Fruit fly (Drosophila melanogaster) whole organism, pupa: Measurements from ENCODE around the gene PolA1.

Experiments used
- CG10348 ChIP-seq: fragments of 200-800 bp; sonication (Bioruptor generic); IDR thresholded peaks from 2 replicates; pipeline ENCODE4 v1.3.6; 2022; ENCODE audit warnings: missing biosample characterization, missing genetic modification characterization
- CG12605 ChIP-seq: fragments of 200-800 bp; sonication (Bioruptor generic); IDR thresholded peaks from 2 replicates; pipeline ENCODE4 v1.3.6; 2022; ENCODE audit warnings: missing biosample characterization, missing genetic modification characterization
- CG13204 ChIP-seq: fragments of 200-800 bp; sonication (Bioruptor generic); optimal IDR thresholded peaks from 2 replicates; lab custom pipeline; 2018; ENCODE audit warnings: missing biosample characterization, mild to moderate bottlenecking, missing genetic modification characterization, moderate library complexity
- CG14655 ChIP-seq: fragments of 200-800 bp; sonication (Bioruptor generic); optimal IDR thresholded peaks from 3 replicates; lab custom pipeline; 2017; ENCODE audit warnings: mild to moderate bottlenecking, missing biosample characterization, missing genetic modification reagents, missing genetic modification characterization
- CG15710 ChIP-seq: fragments of 200-800 bp; sonication (Bioruptor generic); optimal IDR thresholded peaks from 2 replicates; lab custom pipeline; 2018; ENCODE audit warnings: missing biosample characterization, mild to moderate bottlenecking, missing genetic modification characterization, moderate library complexity
- CG17806 ChIP-seq: fragments of 200-800 bp; sonication (Bioruptor generic); optimal IDR thresholded peaks from 2 replicates; lab custom pipeline; 2018; ENCODE audit warnings: missing biosample characterization, mild to moderate bottlenecking, missing genetic modification characterization, moderate library complexity
- CG32121 ChIP-seq: fragments of 200-800 bp; sonication (Bioruptor generic); IDR thresholded peaks from 2 replicates; pipeline ENCODE4 v1.3.6; 2022; ENCODE audit warnings: missing biosample characterization, missing genetic modification characterization
- CG34367 ChIP-seq: fragments of 200-800 bp; sonication (Bioruptor generic); optimal IDR thresholded peaks from 2 replicates; lab custom pipeline; 2018; ENCODE audit warnings: missing biosample characterization, mild to moderate bottlenecking, missing genetic modification characterization
- CG4496 ChIP-seq: fragments of 200-800 bp; sonication (Bioruptor generic); IDR thresholded peaks from 3 replicates; pipeline ENCODE4 v1.3.6; 2022; ENCODE audit warnings: missing biosample characterization, missing genetic modification characterization
- CG8159 ChIP-seq: fragments of 200-800 bp; sonication (Bioruptor generic); optimal IDR thresholded peaks from 3 replicates; lab custom pipeline; 2018; ENCODE audit warnings: missing biosample characterization, mild to moderate bottlenecking, missing genetic modification characterization, moderate library complexity
- CG8301 ChIP-seq: fragments of 200-800 bp; sonication (Bioruptor generic); optimal IDR thresholded peaks from 2 replicates; lab custom pipeline; 2018; ENCODE audit warnings: missing biosample characterization, mild to moderate bottlenecking, missing genetic modification characterization
- CG9948 ChIP-seq: fragments of 200-800 bp; sonication (Bioruptor generic); optimal IDR thresholded peaks from 2 replicates; lab custom pipeline; 2018; ENCODE audit warnings: missing biosample characterization, mild to moderate bottlenecking, missing genetic modification characterization, moderate library complexity
- D1 ChIP-seq: fragments of 200-800 bp; sonication (Bioruptor generic); optimal IDR thresholded peaks from 2 replicates; lab custom pipeline; 2018; ENCODE audit warnings: missing biosample characterization, mild to moderate bottlenecking, missing genetic modification characterization, moderate library complexity
- EcR ChIP-seq: fragments of 200-800 bp; sonication (Bioruptor generic); optimal IDR thresholded peaks from 3 replicates; lab custom pipeline; 2019; ENCODE audit warnings: missing biosample characterization, missing genetic modification characterization, mild to moderate bottlenecking, moderate library complexity, missing genetic modification reagents
- Ets98B ChIP-seq: fragments of 200-800 bp; sonication (Bioruptor generic); IDR thresholded peaks from 2 replicates; pipeline ENCODE4 v1.3.6; 2022; ENCODE audit warnings: missing biosample characterization, missing genetic modification characterization
- Pif1A ChIP-seq: fragments of 200-800 bp; sonication (Bioruptor generic); optimal IDR thresholded peaks from 3 replicates; lab custom pipeline; 2016; ENCODE audit warnings: missing biosample characterization, missing genetic modification characterization
- Pif1B ChIP-seq: fragments of 200-800 bp; sonication (Bioruptor generic); optimal IDR thresholded peaks from 3 replicates; lab custom pipeline; 2016; ENCODE audit warnings: missing biosample characterization, missing genetic modification characterization
- Snoo ChIP-seq: fragments of 200-800 bp; sonication (Bioruptor generic); optimal IDR thresholded peaks from 3 replicates; lab custom pipeline; 2017; ENCODE audit warnings: missing biosample characterization, mild to moderate bottlenecking, missing genetic modification characterization, inconsistent platforms
- fd96Ca ChIP-seq: fragments of 200-800 bp; sonication (Bioruptor generic); IDR thresholded peaks from 3 replicates; pipeline ENCODE4 v1.3.6; 2022; ENCODE audit warnings: missing biosample characterization, missing genetic modification characterization
- gl ChIP-seq: fragments of 200-800 bp; sonication (Bioruptor generic); optimal IDR thresholded peaks from 2 replicates; lab custom pipeline; 2018; ENCODE audit warnings: missing biosample characterization, mild to moderate bottlenecking, missing genetic modification characterization
- rn ChIP-seq: fragments of 200-800 bp; sonication (Bioruptor generic); IDR thresholded peaks from 2 replicates; pipeline ENCODE4 v1.3.6; 2022; ENCODE audit warnings: missing biosample characterization, missing genetic modification characterization

PolA1 gene

DNA sequence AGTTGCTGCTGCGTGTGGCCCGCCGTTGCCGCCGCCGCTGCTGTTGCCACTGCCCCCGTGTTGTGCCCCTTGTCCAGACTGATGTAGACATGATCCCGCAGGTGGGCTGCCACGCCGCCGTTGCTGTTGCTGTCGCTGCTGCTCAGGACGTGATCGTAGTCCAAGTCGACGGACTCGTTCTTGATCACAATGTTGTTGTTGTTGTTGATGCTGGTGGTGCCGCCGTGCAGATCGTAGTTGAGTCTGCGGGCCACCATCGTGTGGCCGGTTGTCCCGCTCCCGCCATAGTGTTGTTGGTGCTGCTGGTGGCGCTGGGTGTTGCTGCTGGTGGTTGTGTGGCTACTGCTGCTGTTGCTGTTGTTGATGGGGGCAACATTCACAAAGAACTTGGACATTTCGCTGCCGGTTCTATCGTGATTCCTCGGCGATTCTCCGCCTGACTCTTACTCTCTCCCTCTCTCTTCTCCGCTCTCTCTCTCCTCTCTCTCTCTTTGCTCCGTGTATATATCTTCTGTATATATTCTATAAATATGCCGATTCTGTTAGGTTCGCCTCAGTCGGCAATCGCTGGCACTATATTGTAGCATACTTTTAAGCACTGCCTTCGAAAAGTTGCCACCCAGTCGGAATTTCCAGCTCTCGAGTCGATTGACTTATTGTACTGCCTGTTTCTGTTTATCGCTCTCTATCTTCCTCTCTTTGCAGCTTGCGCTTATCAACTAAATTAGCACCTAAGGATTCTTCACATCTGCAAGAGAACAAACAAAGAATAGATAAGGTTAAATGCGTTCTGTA lies 45.2 kb downstream of the PolA1 start:
- TF ChIP-seq CG12605 (peak; percentile 67), CG13204 (peak; percentile 29), rn (GFP tag; lab: Robert Waterston, UW) (no peak), gl (tag; lab: Kevin White, UChicago) (peak; percentile 3), CG15710 (tag; lab: Kevin White, UChicago) (peak; percentile 5), CG8301 (tag; lab: Kevin White, UChicago) (no peak), CG34367 (tag; lab: Kevin White, UChicago) (no peak), CG4496 (GFP tag; lab: Robert Waterston, UW) (0 out of 3 replicates have a peak, but pooled peaks have one; percentile 5), Ets98B (peak; percentile 17; the same call in 1 of the 2 replicates), CG10348 (GFP tag; lab: Robert Waterston, UW) (no peak), Snoo (tag; lab: Kevin White, UChicago) (peak; percentile 3), CG9948 (tag; lab: Kevin White, UChicago) (no peak), CG32121 (GFP tag; lab: Robert Waterston, UW) (no peak; the same call in 1 of the 2 replicates), Pif1B (GFP tag; lab: Kevin White, UChicago) (no peak), CG14655 (GFP tag; lab: Kevin White, UChicago) (no peak), EcR (peak; percentile 69)

- TF ChIP-seq CG4496 (GFP tag; lab: Robert Waterston, UW): no peak
- TF ChIP-seq EcR: peak; percentile 50
- TF ChIP-seq, all 21 proteins: peak for 1
Observed at dm6 chr3R:21624352-21624954, 47.1 kb downstream of the PolA1 start.

DNA sequence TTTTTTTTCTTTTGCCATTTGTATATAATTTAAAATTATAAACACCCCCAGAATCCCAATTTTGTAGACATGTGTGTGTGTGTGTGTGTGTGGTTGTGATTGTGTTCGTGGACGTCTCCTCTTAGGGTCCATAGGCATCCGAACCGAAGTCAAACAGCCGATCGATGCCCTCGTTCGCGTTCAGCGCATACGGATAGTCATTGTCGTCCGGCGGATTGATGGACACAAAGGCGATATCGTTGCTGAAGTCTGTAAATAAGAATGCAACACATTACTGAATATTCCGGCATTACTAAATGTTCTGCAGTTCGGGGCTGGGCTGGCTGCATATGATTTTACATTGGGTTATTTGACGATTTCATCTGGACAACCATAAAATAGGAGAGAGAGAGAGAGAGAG lies 50.1 kb downstream of the PolA1 start:
- TF ChIP-seq EcR: peak; percentile 29
- TF ChIP-seq Pif1B (GFP tag; lab: Kevin White, UChicago): no peak

DNA sequence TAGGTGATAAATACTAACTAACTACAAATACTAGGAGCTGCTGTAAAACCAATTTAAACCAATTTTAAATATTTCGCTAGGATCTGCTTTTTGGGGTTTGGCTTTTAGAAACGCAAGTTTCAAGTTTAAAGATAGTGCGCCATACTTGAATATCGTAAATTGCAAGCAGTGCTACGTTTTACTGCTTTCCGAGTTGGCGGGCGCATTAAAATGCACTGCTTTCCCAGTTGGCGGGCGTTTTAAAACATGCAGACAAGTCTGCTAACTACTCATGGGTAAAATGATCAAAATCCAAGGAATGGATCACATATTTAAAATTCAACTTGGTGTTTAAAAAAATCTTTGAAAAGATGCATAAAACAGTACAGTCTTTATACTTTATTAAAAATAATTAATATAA lies 51.8 kb downstream of the PolA1 start:
- TF ChIP-seq D1 (tag; lab: Kevin White, UChicago) (peak; percentile 44), CG32121 (GFP tag; lab: Robert Waterston, UW) (no peak)

DNA sequence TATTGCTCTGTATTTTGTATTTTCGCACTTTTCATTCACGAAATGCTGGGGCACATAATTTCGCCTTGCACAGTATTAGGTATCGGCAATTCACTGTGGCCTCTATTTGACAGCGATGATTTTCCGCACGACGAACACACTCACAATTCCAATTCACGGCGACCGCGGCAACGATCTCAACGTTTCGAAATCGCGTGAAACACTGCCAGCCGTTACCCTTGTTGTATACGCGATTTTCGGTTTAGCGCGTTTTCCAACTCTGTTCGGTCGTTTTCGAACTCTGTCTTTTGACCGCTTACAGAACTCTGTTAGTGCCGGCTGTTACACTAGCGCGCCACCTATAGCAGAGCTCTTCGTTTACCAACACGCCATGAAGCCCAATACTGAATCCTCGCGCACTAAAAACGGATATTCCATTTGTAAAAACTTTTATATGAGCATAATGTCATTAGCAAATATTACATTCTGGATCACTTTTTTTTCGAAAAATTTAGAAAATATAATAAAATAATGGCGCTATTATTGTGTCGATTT lies 52.4 kb downstream of the PolA1 start, which contains the start of gene InR:
Gene InR, minus strand, starts transcription at position 205 of the 534 bp plus-strand sequence.
- TF ChIP-seq fd96Ca (no peak), CG17806 (tag; lab: Kevin White, UChicago) (no peak), CG8301 (tag; lab: Kevin White, UChicago) (no peak), CG4496 (GFP tag; lab: Robert Waterston, UW) (no peak), CG14655 (GFP tag; lab: Kevin White, UChicago) (no peak), CG34367 (tag; lab: Kevin White, UChicago) (peak; percentile 22), CG15710 (tag; lab: Kevin White, UChicago) (peak; percentile 14), rn (GFP tag; lab: Robert Waterston, UW) (no peak), EcR (peak; percentile 70), Ets98B (no peak), Pif1B (GFP tag; lab: Kevin White, UChicago) (no peak), CG9948 (tag; lab: Kevin White, UChicago) (no peak), CG13204 (peak; percentile 20), D1 (tag; lab: Kevin White, UChicago) (no peak), CG8159 (peak; percentile 3), Snoo (tag; lab: Kevin White, UChicago) (peak; percentile 66), CG32121 (GFP tag; lab: Robert Waterston, UW) (no peak), gl (tag; lab: Kevin White, UChicago) (peak; percentile 9), CG10348 (GFP tag; lab: Robert Waterston, UW) (no peak), CG12605 (no peak), Pif1A (GFP tag; lab: Kevin White, UChicago) (peak; percentile 39)

dm6 chr3R:21618299-21619116 lies 53.0 kb downstream of the PolA1 start:
- TF ChIP-seq CG8159 (peak; percentile 35), D1 (tag; lab: Kevin White, UChicago) (peak; percentile 40), CG14655 (GFP tag; lab: Kevin White, UChicago) (peak; percentile 20), CG15710 (tag; lab: Kevin White, UChicago) (peak; percentile 28), CG13204 (peak; percentile 63), rn (GFP tag; lab: Robert Waterston, UW) (no peak), CG8301 (tag; lab: Kevin White, UChicago) (peak; percentile 7), Pif1A (GFP tag; lab: Kevin White, UChicago) (peak; percentile 48), EcR (peak; percentile 84), CG10348 (GFP tag; lab: Robert Waterston, UW) (no peak), gl (tag; lab: Kevin White, UChicago) (peak; percentile 70), CG34367 (tag; lab: Kevin White, UChicago) (peak; percentile 3), Pif1B (GFP tag; lab: Kevin White, UChicago) (peak; percentile 32), CG9948 (tag; lab: Kevin White, UChicago) (no peak)
